Worm (Caenorhabditis elegans): Measurements from ENCODE around the gene npr-35.

- TF ChIP-seq dve-1 (tag; optimal IDR thresholded peaks at IDR 0.05) = no peak
- TF ChIP-seq unc-55 (GFP tag; optimal IDR thresholded peaks at IDR 0.05) = no peak
Observed at ce11 chrIV:7706805-7707204, 36.8 kb upstream of the npr-35 start, which contains the start of gene F33D4.4.
